Fruit fly (Drosophila melanogaster) whole organism, wandering third instar larva: ENCODE measurements around the gene CG33333.

Experiments used
- Abd-B ChIP-seq: fragments of >200 bp; optimal IDR thresholded peaks from 2 replicates; lab custom pipeline; 2017; ENCODE audit warnings: missing biosample characterization, missing genetic modification characterization
- CG32264 ChIP-seq: fragments of 200-800 bp; sonication (Bioruptor generic); optimal IDR thresholded peaks from 2 replicates; lab custom pipeline; 2016; ENCODE audit warnings: missing biosample characterization, missing genetic modification characterization
- CG9705 ChIP-seq: fragments of 200-800 bp; sonication (Bioruptor generic); optimal IDR thresholded peaks from 2 replicates; lab custom pipeline; 2018; ENCODE audit warnings: missing biosample characterization, mild to moderate bottlenecking, missing genetic modification characterization
- CrebA ChIP-seq: fragments of 200-800 bp; sonication (Bioruptor generic); optimal IDR thresholded peaks from 2 replicates; lab custom pipeline; 2016; ENCODE audit warnings: missing biosample characterization, mild to moderate bottlenecking, missing genetic modification characterization, borderline replicate concordance
- Dfd ChIP-seq: fragments of >200 bp; optimal IDR thresholded peaks from 2 replicates; lab custom pipeline; 2017; ENCODE audit warnings: missing biosample characterization, missing genetic modification characterization
- Dif ChIP-seq: fragments of 200-275, 200-300 bp; sonication (Bioruptor generic); optimal IDR thresholded peaks from 2 replicates; lab custom pipeline; 2018; ENCODE audit warnings: missing biosample characterization, missing genetic modification characterization; ENCODE audit not compliant: partially characterized antibody
- GATAd ChIP-seq: sonication (Bioruptor generic); optimal IDR thresholded peaks from 2 replicates; lab custom pipeline; 2016; ENCODE audit warnings: missing biosample characterization, missing genetic modification characterization
- HLH106 ChIP-seq: fragments of 200-800 bp; optimal IDR thresholded peaks from 3 replicates; lab custom pipeline; 2019; ENCODE audit warnings: missing biosample characterization, mild to moderate bottlenecking, missing genetic modification characterization, moderate library complexity
- Hnf4 ChIP-seq: fragments of 200-800 bp; sonication (Bioruptor generic); optimal IDR thresholded peaks from 2 replicates; lab custom pipeline; 2016; ENCODE audit warnings: missing biosample characterization, mild to moderate bottlenecking, missing genetic modification characterization
- Hr78 ChIP-seq: fragments of >200 bp; optimal IDR thresholded peaks from 2 replicates; lab custom pipeline; 2017; ENCODE audit warnings: missing biosample characterization, missing genetic modification characterization
- Hr83 ChIP-seq: fragments of 200-300 bp; sonication (Bioruptor generic); optimal IDR thresholded peaks from 2 replicates; lab custom pipeline; 2016; ENCODE audit warnings: missing biosample characterization, mild to moderate bottlenecking, missing genetic modification characterization, moderate library complexity; ENCODE audit not compliant: poor library complexity, severe bottlenecking
- Jra ChIP-seq: sonication (Bioruptor generic); optimal IDR thresholded peaks from 2 replicates; lab custom pipeline; 2016; ENCODE audit warnings: missing biosample characterization, missing genetic modification characterization
- Mio ChIP-seq: sonication (Bioruptor generic); optimal IDR thresholded peaks from 2 replicates; lab custom pipeline; 2016; ENCODE audit warnings: missing biosample characterization, missing genetic modification characterization
- Myc ChIP-seq: fragments of >200 bp; optimal IDR thresholded peaks from 2 replicates; lab custom pipeline; 2017
- N ChIP-seq: fragments of >200 bp; optimal IDR thresholded peaks from 2 replicates; lab custom pipeline; 2018; ENCODE audit warnings: missing biosample characterization, missing external identifiers, missing genetic modification characterization
- OdsH ChIP-seq: fragments of 200-800 bp; sonication (Bioruptor generic); optimal IDR thresholded peaks from 2 replicates; lab custom pipeline; 2016; ENCODE audit warnings: missing biosample characterization, mild to moderate bottlenecking, missing genetic modification characterization
- Rel ChIP-seq, 2 experiments: fragments of 200-800 bp; sonication (Bioruptor generic) in 1 of 2; optimal IDR thresholded peaks; 2 replicates in 1 of 2; 3 replicates in 1 of 2; lab custom pipeline; 2016 to 2019; ENCODE audit warnings: mild to moderate bottlenecking in 2 of 2, missing biosample characterization in 2 of 2, missing genetic modification characterization in 2 of 2, moderate library complexity in 1 of 2
- Sp1 ChIP-seq: fragments of 200-800 bp; sonication (Bioruptor generic); optimal IDR thresholded peaks from 3 replicates; lab custom pipeline; 2019; ENCODE audit warnings: missing biosample characterization, mild to moderate bottlenecking, missing genetic modification characterization, moderate library complexity
- Vsx2 ChIP-seq: fragments of 200-300, 225-300 bp; sonication (Bioruptor generic); optimal IDR thresholded peaks from 2 replicates; lab custom pipeline; 2018; ENCODE audit warnings: missing biosample characterization, missing genetic modification characterization; ENCODE audit not compliant: partially characterized antibody
- br ChIP-seq: fragments of 200-800 bp; sonication (Bioruptor generic); optimal IDR thresholded peaks from 2 replicates; lab custom pipeline; 2016; ENCODE audit warnings: missing biosample characterization, missing genetic modification characterization
- brk ChIP-seq: fragments of 200-800 bp; sonication (Bioruptor generic); optimal IDR thresholded peaks from 2 replicates; lab custom pipeline; 2016; ENCODE audit warnings: missing biosample characterization, mild to moderate bottlenecking, missing genetic modification characterization
- dl ChIP-seq, 2 experiments: fragments of 175-275, 200-275 bp in 1 of 2; fragments of 200-275 bp in 1 of 2; sonication (Bioruptor generic); optimal IDR thresholded peaks; lab custom pipeline; 2018; ENCODE audit warnings: mild to moderate bottlenecking in 2 of 2, missing biosample characterization in 2 of 2, missing genetic modification characterization in 2 of 2, moderate library complexity in 2 of 2; ENCODE audit not compliant: partially characterized antibody in 2 of 2, insufficient read depth in 1 of 2
- dmrt93B ChIP-seq: fragments of 200-800 bp; sonication (Bioruptor generic); optimal IDR thresholded peaks from 2 replicates; lab custom pipeline; 2018; ENCODE audit warnings: missing biosample characterization, mild to moderate bottlenecking, missing genetic modification characterization
- dsf ChIP-seq: sonication (Bioruptor generic); optimal IDR thresholded peaks from 2 replicates; lab custom pipeline; 2016; ENCODE audit warnings: missing biosample characterization, missing genetic modification characterization, borderline replicate concordance
- ey ChIP-seq: fragments of 200-800 bp; sonication (Bioruptor generic); optimal IDR thresholded peaks from 2 replicates; lab custom pipeline; 2016; ENCODE audit warnings: missing biosample characterization, missing genetic modification characterization
- foxo ChIP-seq, 2 experiments: fragments of 200-800 bp; sonication (Bioruptor generic); optimal IDR thresholded peaks; 2 replicates in 1 of 2; 3 replicates in 1 of 2; lab custom pipeline; 2016 to 2017; ENCODE audit warnings: missing biosample characterization in 2 of 2, missing genetic modification characterization in 2 of 2
- fru ChIP-seq: fragments of 200-800 bp; sonication (Bioruptor generic); optimal IDR thresholded peaks from 3 replicates; lab custom pipeline; 2016; ENCODE audit warnings: missing biosample characterization, mild to moderate bottlenecking, missing genetic modification characterization
- h ChIP-seq: fragments of 200-800 bp; sonication (Bioruptor generic); optimal IDR thresholded peaks from 3 replicates; lab custom pipeline; 2016; ENCODE audit warnings: missing biosample characterization, mild to moderate bottlenecking, missing genetic modification characterization
- jim ChIP-seq: fragments of 175-275, 200-325 bp; sonication (Bioruptor generic); optimal IDR thresholded peaks from 2 replicates; lab custom pipeline; 2016; ENCODE audit warnings: missing biosample characterization, mild to moderate bottlenecking, missing genetic modification characterization
- lola ChIP-seq: fragments of >200 bp; optimal IDR thresholded peaks from 2 replicates; lab custom pipeline; 2017; ENCODE audit warnings: missing biosample characterization, missing genetic modification characterization
- pan ChIP-seq: fragments of >200 bp; optimal IDR thresholded peaks from 2 replicates; lab custom pipeline; 2017
- psq ChIP-seq: fragments of 200-800 bp; sonication (Bioruptor generic); optimal IDR thresholded peaks from 3 replicates; lab custom pipeline; 2017; ENCODE audit warnings: missing biosample characterization, mild to moderate bottlenecking, missing genetic modification characterization, moderate library complexity
- rgr ChIP-seq: fragments of 200-800 bp; sonication (Bioruptor generic); optimal IDR thresholded peaks from 3 replicates; lab custom pipeline; 2016; ENCODE audit warnings: missing biosample characterization, mild to moderate bottlenecking, missing genetic modification characterization
- sage ChIP-seq: fragments of 200-800 bp; sonication (Bioruptor generic); optimal IDR thresholded peaks from 2 replicates; lab custom pipeline; 2016; ENCODE audit warnings: missing biosample characterization, mild to moderate bottlenecking, missing genetic modification characterization
- sv ChIP-seq: fragments of 200-800 bp; sonication (Bioruptor generic); optimal IDR thresholded peaks from 3 replicates; lab custom pipeline; 2016; ENCODE audit warnings: missing biosample characterization, missing genetic modification characterization
- tai ChIP-seq: sonication (Bioruptor generic); optimal IDR thresholded peaks from 2 replicates; lab custom pipeline; 2016; ENCODE audit warnings: missing biosample characterization, missing genetic modification characterization
- usp ChIP-seq: fragments of >200 bp; optimal IDR thresholded peaks from 2 replicates; lab custom pipeline; 2017; ENCODE audit warnings: missing biosample characterization, missing genetic modification characterization
- woc ChIP-seq: sonication (Bioruptor generic); optimal IDR thresholded peaks from 2 replicates; lab custom pipeline; 2016; ENCODE audit warnings: missing biosample characterization, mild to moderate bottlenecking, missing genetic modification characterization

Gene CG33333

DNA sequence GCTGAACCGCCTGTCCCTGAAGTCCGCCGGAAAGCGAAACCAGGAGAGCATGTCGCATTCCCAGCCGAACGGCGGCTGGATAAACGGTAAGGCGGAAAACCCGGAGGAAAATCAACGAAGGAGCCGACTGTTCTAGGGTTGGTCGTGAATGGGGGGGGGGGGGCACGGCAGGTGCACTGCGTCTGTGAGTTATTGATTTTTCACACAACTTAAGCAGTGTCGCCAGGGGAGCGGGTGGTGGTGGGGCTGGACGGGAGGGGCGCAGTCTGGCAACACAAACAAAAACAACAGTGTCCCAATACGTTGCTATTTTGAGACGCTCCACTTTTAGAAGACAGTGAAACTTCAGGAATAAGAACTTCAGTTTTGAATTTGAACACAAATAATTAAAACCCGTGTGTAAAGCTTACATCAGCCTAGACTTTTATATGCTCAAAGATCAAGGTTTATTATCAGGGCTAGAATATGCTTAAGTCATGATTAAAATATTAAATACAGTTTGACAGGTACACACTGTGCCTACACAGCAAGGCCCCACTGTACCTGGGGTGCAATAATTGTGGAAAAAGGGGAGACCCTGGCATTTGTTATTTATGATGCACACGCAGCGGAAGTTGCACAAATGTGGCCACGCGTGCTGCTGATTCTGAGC is 31.0 kb upstream of the CG33333 start:
- TF ChIP-seq sage (no peak), Dfd (GFP tag; lab: Kevin White, UChicago) (peak; percentile 5), N (GFP tag; lab: Kevin White, UChicago) (no peak), Jra (GFP tag; lab: Kevin White, UChicago) (no peak), usp (no peak), Rel (GFP tag; optimal IDR thresholded peaks at IDR 0.05; lab: Kevin White, UChicago) (no peak), Rel (tag; optimal IDR thresholded peaks at IDR 0.05; lab: Kevin White, UChicago) (peak; percentile 83), fru (GFP tag; lab: Kevin White, UChicago) (peak; percentile 73), foxo (GFP tag; optimal IDR thresholded peaks at IDR 0.05; lab: Kevin White, UChicago) (peak in 1 of 2 experiments; percentile 81), Mio (GFP tag; lab: Kevin White, UChicago) (no peak), CG9705 (peak; percentile 37), psq (GFP tag; lab: Kevin White, UChicago) (peak; percentile 60), Hnf4 (GFP tag; lab: Kevin White, UChicago) (peak; percentile 69), Sp1 (GFP tag; lab: Kevin White, UChicago) (peak; percentile 48), Abd-B (GFP tag; lab: Kevin White, UChicago) (no peak), ey (GFP tag; lab: Kevin White, UChicago) (peak; percentile 69), lola (GFP tag; lab: Kevin White, UChicago) (no peak), sv (GFP tag; lab: Kevin White, UChicago) (peak; percentile 11), Dif (GFP tag; lab: Kevin White, UChicago) (no peak), woc (GFP tag; lab: Kevin White, UChicago) (peak; percentile 52), tai (GFP tag; lab: Kevin White, UChicago) (no peak), HLH106 (tag; lab: Kevin White, UChicago) (peak; percentile 78), Hr83 (no peak), Myc (no peak), h (GFP tag; lab: Kevin White, UChicago) (peak; percentile 84), Vsx2 (GFP tag; lab: Kevin White, UChicago) (no peak), jim (GFP tag; lab: Kevin White, UChicago) (no peak), OdsH (GFP tag; lab: Kevin White, UChicago) (peak; percentile 63), rgr (GFP tag; lab: Kevin White, UChicago) (peak; percentile 64), CrebA (GFP tag; lab: Kevin White, UChicago) (no peak), dmrt93B (GFP tag; lab: Kevin White, UChicago) (peak; percentile 65), dl (GFP tag; optimal IDR thresholded peaks at IDR 0.05; lab: Kevin White, UChicago; ENCODE audit: insufficient read depth in 1 of 2, partially characterized antibody in 2 of 2) (no peak), CG32264 (GFP tag; lab: Kevin White, UChicago) (peak; percentile 4), br (GFP tag; lab: Kevin White, UChicago) (peak; percentile 71)
- TF ChIP-seq, all 38 proteins: peak for 18

DNA sequence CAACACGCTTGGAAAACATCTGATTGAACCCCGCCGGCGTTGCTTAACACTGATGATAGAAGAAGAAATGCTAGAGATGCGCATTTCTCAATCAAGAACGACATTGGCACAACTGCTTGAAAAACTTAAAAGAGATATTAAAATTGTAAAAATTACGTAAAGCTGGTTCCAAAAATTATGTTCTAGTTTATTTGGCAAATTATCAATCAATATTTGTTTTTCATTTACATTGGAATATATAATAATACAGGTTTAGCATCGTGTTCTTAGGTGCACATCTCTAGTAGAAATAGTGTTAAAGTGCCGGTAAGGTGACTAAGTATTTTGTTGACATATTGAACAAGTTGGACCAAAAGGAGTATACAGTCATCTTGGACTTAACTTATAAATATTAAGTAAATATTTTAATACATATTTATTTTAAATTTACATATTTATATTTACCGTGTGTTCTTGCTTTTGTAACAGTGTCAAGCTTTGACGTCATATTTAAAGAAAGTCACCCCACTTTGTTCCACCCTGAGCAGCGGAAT is 25.9 kb upstream of the CG33333 start, which contains the start of the genes Brf and sds22:
Brf (minus strand) TSS at position 25 of the 533 bp plus-strand sequence.
sds22 (plus strand) TSS at position 282 of the 533 bp plus-strand sequence.
- TF ChIP-seq GATAd (GFP tag; lab: Kevin White, UChicago) (peak; percentile 93), jim (GFP tag; lab: Kevin White, UChicago) (peak; percentile 8), Vsx2 (GFP tag; lab: Kevin White, UChicago) (no peak), OdsH (GFP tag; lab: Kevin White, UChicago) (peak; percentile 95), dsf (GFP tag; lab: Kevin White, UChicago) (peak; percentile 91), Abd-B (GFP tag; lab: Kevin White, UChicago) (no peak), Rel (GFP tag; optimal IDR thresholded peaks at IDR 0.05; lab: Kevin White, UChicago) (peak; percentile 18), Rel (tag; optimal IDR thresholded peaks at IDR 0.05; lab: Kevin White, UChicago) (peak; percentile 79), sage (peak; percentile 89), brk (GFP tag; lab: Kevin White, UChicago) (peak; percentile 97), tai (GFP tag; lab: Kevin White, UChicago) (peak; percentile 97), Mio (GFP tag; lab: Kevin White, UChicago) (peak; percentile 76), sv (GFP tag; lab: Kevin White, UChicago) (peak; percentile 97), dl (GFP tag; optimal IDR thresholded peaks at IDR 0.05; lab: Kevin White, UChicago; ENCODE audit: insufficient read depth in 1 of 2, partially characterized antibody in 2 of 2) (no peak), Sp1 (GFP tag; lab: Kevin White, UChicago) (peak; percentile 95), Dfd (GFP tag; lab: Kevin White, UChicago) (peak; percentile 79), CG32264 (GFP tag; lab: Kevin White, UChicago) (peak; percentile 92), N (GFP tag; lab: Kevin White, UChicago) (no peak), foxo (GFP tag; optimal IDR thresholded peaks at IDR 0.05; lab: Kevin White, UChicago) (peak; percentile 45 to 97), Hr78 (no peak), h (GFP tag; lab: Kevin White, UChicago) (peak; percentile 97), br (GFP tag; lab: Kevin White, UChicago) (peak; percentile 95), Hnf4 (GFP tag; lab: Kevin White, UChicago) (peak; percentile 97), Jra (GFP tag; lab: Kevin White, UChicago) (peak; percentile 94), pan (lab: Kevin White, UChicago) (no peak), Hr83 (peak; percentile 60), rgr (GFP tag; lab: Kevin White, UChicago) (peak; percentile 97), CG9705 (peak; percentile 95), HLH106 (tag; lab: Kevin White, UChicago) (peak; percentile 97), psq (GFP tag; lab: Kevin White, UChicago) (peak; percentile 94), Myc (peak; percentile 47), CrebA (GFP tag; lab: Kevin White, UChicago) (no peak), dmrt93B (GFP tag; lab: Kevin White, UChicago) (peak; percentile 93), ey (GFP tag; lab: Kevin White, UChicago) (peak; percentile 96), Dif (GFP tag; lab: Kevin White, UChicago) (no peak), usp (no peak), lola (GFP tag; lab: Kevin White, UChicago) (no peak), woc (GFP tag; lab: Kevin White, UChicago) (peak; percentile 98), fru (GFP tag; lab: Kevin White, UChicago) (peak; percentile 95)
